Fruit fly (Drosophila melanogaster): ENCODE data around the gene CG10177.

Gene CG10177

DNA sequence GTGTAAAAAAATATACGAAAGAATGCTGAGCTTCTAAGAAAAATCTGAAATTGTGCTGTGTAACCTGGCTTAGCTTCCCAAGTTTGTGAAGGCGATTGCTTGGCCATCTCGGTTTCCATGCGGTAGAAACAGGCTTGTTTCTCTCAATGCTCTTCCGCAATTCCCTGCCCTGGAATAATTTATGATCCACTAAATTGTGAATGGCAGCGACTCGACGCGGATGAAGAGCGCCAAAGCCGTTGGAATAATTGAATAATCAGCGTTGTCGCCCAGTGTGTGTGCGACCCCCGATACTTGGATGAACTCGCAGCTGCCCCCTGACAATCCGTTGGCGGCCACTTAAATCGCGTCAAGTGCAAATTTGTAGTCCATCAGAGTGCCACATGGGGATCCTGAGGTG, at the start of gene CG10177:
Gene CG10177 (minus strand): TSS at position 101 of the 400 bp plus-strand sequence.
- TF ChIP-seq CG7101 (tag; optimal IDR thresholded peaks at IDR 0.05) (no peak), tj (GFP tag; optimal IDR thresholded peaks at IDR 0.05) (no peak), Crg-1 (GFP tag; optimal IDR thresholded peaks at IDR 0.05) (no peak), bab1 (GFP tag; optimal IDR thresholded peaks at IDR 0.05) (no peak), toe (GFP tag; optimal IDR thresholded peaks at IDR 0.05) (no peak), pad (GFP tag; optimal IDR thresholded peaks at IDR 0.05) (no peak), CG33017 (tag; optimal IDR thresholded peaks at IDR 0.05) (no peak), kay (GFP tag; ENCODE audit: borderline replicate concordance) (no peak), Mnt (GFP tag; optimal IDR thresholded peaks at IDR 0.05) (no peak), CG5204 (GFP tag; optimal IDR thresholded peaks at IDR 0.05) (no peak), cic (GFP tag; optimal IDR thresholded peaks at IDR 0.05) (no peak), CG12768 (GFP tag; optimal IDR thresholded peaks at IDR 0.05) (no peak), cnc (optimal IDR thresholded peaks at IDR 0.05) (no peak), CG11617 (GFP tag; optimal IDR thresholded peaks at IDR 0.05) (no peak), Hr96 (GFP tag; optimal IDR thresholded peaks at IDR 0.05) (no peak), ovo (GFP tag; optimal IDR thresholded peaks at IDR 0.05) (no peak), CG7045 (GFP tag; optimal IDR thresholded peaks at IDR 0.05) (no peak), Clk (GFP tag; optimal IDR thresholded peaks at IDR 0.05) (no peak), CG14711 (tag; optimal IDR thresholded peaks at IDR 0.05) (no peak), CG1620 (GFP tag; optimal IDR thresholded peaks at IDR 0.05) (no peak)

DNA sequence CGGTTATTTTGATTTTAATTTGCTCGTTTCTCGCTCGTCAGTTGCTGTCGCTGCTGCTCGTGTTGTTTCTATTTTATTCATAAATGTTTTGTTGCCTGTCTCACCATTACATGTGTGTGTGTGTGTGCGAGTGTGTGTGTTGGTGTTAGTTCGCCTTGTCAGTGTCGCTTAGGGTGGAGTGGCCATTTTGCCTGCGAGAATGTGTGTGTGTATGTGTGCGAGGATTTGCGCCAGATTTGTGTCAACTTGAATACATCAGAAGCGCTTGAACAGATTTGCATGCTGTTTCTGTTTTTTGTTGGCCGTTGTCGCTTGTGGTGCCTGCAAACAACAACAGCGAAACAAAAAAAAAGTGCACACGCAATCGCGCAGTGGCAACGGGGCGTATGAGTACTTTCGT, 47.8 kb upstream of the CG10177 start:
- TF ChIP-seq tj (GFP tag; optimal IDR thresholded peaks at IDR 0.05) (no peak), cic (GFP tag; optimal IDR thresholded peaks at IDR 0.05) (no peak), kay (GFP tag; ENCODE audit: borderline replicate concordance) (no peak), CG11617 (GFP tag; optimal IDR thresholded peaks at IDR 0.05) (no peak), Hr96 (GFP tag; optimal IDR thresholded peaks at IDR 0.05) (no peak), CG5204 (GFP tag; optimal IDR thresholded peaks at IDR 0.05) (no peak), ovo (GFP tag; optimal IDR thresholded peaks at IDR 0.05) (no peak), CG33017 (tag; optimal IDR thresholded peaks at IDR 0.05) (no peak), CG7045 (GFP tag; optimal IDR thresholded peaks at IDR 0.05) (no peak), bab1 (GFP tag; optimal IDR thresholded peaks at IDR 0.05) (no peak), CG1620 (GFP tag; optimal IDR thresholded peaks at IDR 0.05) (no peak), Mnt (GFP tag; optimal IDR thresholded peaks at IDR 0.05) (no peak), CG12768 (GFP tag; optimal IDR thresholded peaks at IDR 0.05) (no peak)

DNA sequence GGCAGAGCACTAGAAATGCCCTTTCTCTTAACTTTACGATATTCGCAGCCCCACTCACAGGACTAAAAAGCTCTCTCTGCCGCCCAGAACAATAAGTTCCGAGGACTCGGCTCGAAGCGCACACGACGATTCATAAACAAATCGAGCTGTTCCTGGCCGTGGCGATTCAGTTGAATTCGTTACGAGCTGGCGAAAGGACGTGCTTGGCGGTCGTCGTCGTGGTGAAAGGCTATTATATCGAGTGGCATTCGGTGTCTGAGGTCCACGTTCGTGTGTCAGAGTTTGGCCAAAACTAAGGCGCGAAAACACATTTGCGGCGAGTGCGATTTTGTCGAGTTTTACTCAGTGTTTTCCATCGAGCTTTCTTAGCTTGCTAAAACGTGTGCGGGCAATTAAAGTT, 35.9 kb upstream of the CG10177 start, which contains the start of gene beat-IV:
Gene beat-IV (plus strand): TSS at position 169 of the 400 bp plus-strand sequence.
- no peak for TF ChIP-seq CG14711 (tag; optimal IDR thresholded peaks at IDR 0.05)
- no peak for TF ChIP-seq Clk (GFP tag; optimal IDR thresholded peaks at IDR 0.05)
- no peak for TF ChIP-seq bab1 (GFP tag; optimal IDR thresholded peaks at IDR 0.05)
- no peak for TF ChIP-seq pad (GFP tag; optimal IDR thresholded peaks at IDR 0.05)

DNA sequence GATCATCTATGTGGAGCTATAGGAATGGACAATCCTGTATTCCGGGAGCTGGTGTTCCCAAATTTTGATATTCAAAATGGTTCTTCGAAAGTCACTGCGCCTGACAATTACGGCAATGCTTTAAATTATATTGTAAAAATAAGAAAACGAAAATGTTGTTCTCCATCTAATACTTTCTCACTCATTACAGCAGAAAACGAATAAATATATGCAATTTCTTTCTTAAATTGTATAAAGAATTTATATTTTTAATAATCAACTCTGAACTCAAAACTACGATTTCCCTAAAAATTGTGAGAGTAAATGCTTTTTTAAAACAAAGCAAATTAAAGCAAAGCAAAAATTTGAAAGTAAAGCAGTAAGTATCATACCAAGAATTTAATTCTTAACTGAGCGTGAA, 35.5 kb upstream of the CG10177 start, which contains the start of gene CG10164:
Gene CG10164 (minus strand): TSS at position 101 of the 400 bp plus-strand sequence.
- TF ChIP-seq pad (GFP tag; optimal IDR thresholded peaks at IDR 0.05) (no peak), tj (GFP tag; optimal IDR thresholded peaks at IDR 0.05) (no peak), cnc (optimal IDR thresholded peaks at IDR 0.05) (no peak)

DNA sequence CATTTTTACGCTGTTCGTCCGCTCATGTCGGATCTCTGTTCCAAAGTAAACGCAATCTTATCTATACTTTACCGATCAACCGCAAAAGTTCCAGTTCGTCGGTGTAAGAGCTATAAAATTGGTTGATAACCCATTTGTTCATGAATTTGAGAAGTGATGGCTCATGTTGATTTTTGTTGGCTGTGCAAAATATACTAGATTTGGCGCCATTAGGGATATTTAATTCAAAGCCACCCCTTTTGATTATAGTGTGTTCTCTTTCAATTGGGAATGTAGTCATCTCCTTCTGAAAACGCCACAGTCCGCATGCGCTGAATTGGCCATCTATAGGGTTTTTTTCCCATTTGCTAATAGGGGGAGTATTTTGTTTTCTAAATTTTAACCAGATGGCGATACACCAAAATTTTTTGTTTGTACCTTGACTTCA, 17.3 kb upstream of the CG10177 start, which contains the start of gene Ugt303B2:
Gene Ugt303B2 (minus strand): TSS at position 190 of the 427 bp plus-strand sequence.
- TF ChIP-seq CG33017 (tag; optimal IDR thresholded peaks at IDR 0.05) (no peak), Crg-1 (GFP tag; optimal IDR thresholded peaks at IDR 0.05) (no peak), cic (GFP tag; optimal IDR thresholded peaks at IDR 0.05) (no peak), CG11617 (GFP tag; optimal IDR thresholded peaks at IDR 0.05) (no peak), bab1 (GFP tag; optimal IDR thresholded peaks at IDR 0.05) (no peak), toe (GFP tag; optimal IDR thresholded peaks at IDR 0.05) (no peak), CG12768 (GFP tag; optimal IDR thresholded peaks at IDR 0.05) (no peak), Hr96 (GFP tag; optimal IDR thresholded peaks at IDR 0.05) (no peak), CG5204 (GFP tag; optimal IDR thresholded peaks at IDR 0.05) (no peak), CG1620 (GFP tag; optimal IDR thresholded peaks at IDR 0.05) (no peak), tj (GFP tag; optimal IDR thresholded peaks at IDR 0.05) (no peak), Clk (GFP tag; optimal IDR thresholded peaks at IDR 0.05) (no peak), pad (GFP tag; optimal IDR thresholded peaks at IDR 0.05) (no peak), kay (GFP tag; ENCODE audit: borderline replicate concordance) (no peak), CG7045 (GFP tag; optimal IDR thresholded peaks at IDR 0.05) (no peak), cnc (optimal IDR thresholded peaks at IDR 0.05) (no peak)

DNA sequence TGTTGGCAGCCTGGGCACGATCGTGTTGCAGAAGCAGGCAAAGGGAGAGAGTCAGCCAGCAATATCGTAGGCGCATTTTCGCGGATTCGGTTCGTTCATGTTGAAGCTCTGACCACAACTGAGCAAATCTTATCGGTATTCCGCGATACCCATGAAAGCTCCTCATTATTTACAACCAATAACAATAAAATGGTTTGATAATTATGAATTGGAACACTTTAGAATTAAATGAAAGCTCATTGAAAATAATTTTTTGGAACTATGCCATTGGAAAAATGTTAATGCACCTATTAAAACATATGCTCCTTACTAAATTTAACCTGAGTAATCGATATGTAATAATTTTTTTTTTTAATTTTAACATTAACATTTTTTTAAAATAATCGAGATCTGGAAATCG, 15.2 kb upstream of the CG10177 start, which contains the start of gene Ugt303B1:
Gene Ugt303B1 (minus strand): TSS at position 101 of the 400 bp plus-strand sequence.
- TF ChIP-seq bab1 (GFP tag; optimal IDR thresholded peaks at IDR 0.05) (no peak), Mnt (GFP tag; optimal IDR thresholded peaks at IDR 0.05) (no peak), toe (GFP tag; optimal IDR thresholded peaks at IDR 0.05) (no peak), CG5204 (GFP tag; optimal IDR thresholded peaks at IDR 0.05) (no peak), Crg-1 (GFP tag; optimal IDR thresholded peaks at IDR 0.05) (no peak), CG7101 (tag; optimal IDR thresholded peaks at IDR 0.05) (no peak), CG1620 (GFP tag; optimal IDR thresholded peaks at IDR 0.05) (no peak)

DNA sequence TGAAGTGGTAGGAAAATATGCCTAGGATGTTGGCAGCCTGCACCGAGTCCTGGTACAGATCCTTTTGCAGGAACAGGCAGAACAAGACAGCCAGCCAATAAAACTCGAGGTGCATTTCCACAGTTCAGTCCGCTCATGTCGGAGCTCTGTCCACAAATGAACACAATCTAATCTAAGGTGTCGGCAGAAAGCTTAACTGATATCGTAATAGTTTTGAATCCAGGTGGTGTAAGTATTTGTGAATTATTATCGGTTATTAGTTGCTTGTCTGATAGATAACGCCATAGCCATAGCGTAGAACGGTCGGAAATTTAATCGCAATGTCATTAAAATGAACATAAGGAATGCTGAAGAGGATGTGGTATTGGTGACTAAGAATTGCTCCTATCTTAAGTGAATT, 13.2 kb upstream of the CG10177 start, which contains the start of gene Ugt303B3:
Gene Ugt303B3 (minus strand): TSS at position 159 of the 400 bp plus-strand sequence.
- TF ChIP-seq CG12768 (GFP tag; optimal IDR thresholded peaks at IDR 0.05) (peak; percentile 46), CG7101 (tag; optimal IDR thresholded peaks at IDR 0.05) (peak; percentile 1), Mnt (GFP tag; optimal IDR thresholded peaks at IDR 0.05) (peak; percentile 22), CG11617 (GFP tag; optimal IDR thresholded peaks at IDR 0.05) (peak; percentile 5), CG33017 (tag; optimal IDR thresholded peaks at IDR 0.05) (peak; percentile 58), bab1 (GFP tag; optimal IDR thresholded peaks at IDR 0.05) (no peak), pad (GFP tag; optimal IDR thresholded peaks at IDR 0.05) (no peak), cic (GFP tag; optimal IDR thresholded peaks at IDR 0.05) (peak; percentile 85), ovo (GFP tag; optimal IDR thresholded peaks at IDR 0.05) (no peak), kay (GFP tag; ENCODE audit: borderline replicate concordance) (peak; percentile 35), toe (GFP tag; optimal IDR thresholded peaks at IDR 0.05) (no peak), CG7045 (GFP tag; optimal IDR thresholded peaks at IDR 0.05) (peak; percentile 5)
